Fruit fly (Drosophila melanogaster) whole organism, embryonic: Measurements from ENCODE around the gene Tasp1.

Source experiments
- Asciz ChIP-seq: fragments of 200-800 bp; sonication (Bioruptor generic); optimal IDR thresholded peaks from 2 replicates; lab custom pipeline; 2017; ENCODE audit warnings: missing biosample characterization, mild to moderate bottlenecking, missing genetic modification characterization, missing genetic modification reagents
- Atf-2 ChIP-seq: fragments of 200-800 bp; sonication (Bioruptor generic); optimal IDR thresholded peaks from 2 replicates; lab custom pipeline; 2016; ENCODE audit warnings: missing biosample characterization, missing genetic modification characterization
- CG10959 ChIP-seq: fragments of 200-800 bp; sonication (Bioruptor generic); IDR thresholded peaks from 2 replicates; pipeline ENCODE4 v1.3.6; 2022; ENCODE audit warnings: missing biosample characterization, missing genetic modification characterization
- CG12236 ChIP-seq: fragments of 200-800 bp; sonication (Bioruptor generic); optimal IDR thresholded peaks from 2 replicates; lab custom pipeline; 2016; ENCODE audit warnings: missing biosample characterization, missing genetic modification characterization
- CG12299 ChIP-seq: fragments of 200-800 bp; sonication (Bioruptor generic); optimal IDR thresholded peaks from 2 replicates; lab custom pipeline; 2018; ENCODE audit warnings: missing biosample characterization, mild to moderate bottlenecking, missing genetic modification characterization
- CG1233 ChIP-seq: fragments of 200-800 bp; sonication (Bioruptor generic); optimal IDR thresholded peaks from 4 replicates; lab custom pipeline; 2018; ENCODE audit warnings: missing biosample characterization, mild to moderate bottlenecking, missing genetic modification characterization
- CG17802 ChIP-seq: fragments of 200-800 bp; sonication (Bioruptor generic); optimal IDR thresholded peaks from 2 replicates; lab custom pipeline; 2018; ENCODE audit warnings: missing biosample characterization, mild to moderate bottlenecking, missing genetic modification characterization, moderate library complexity
- CG17912 ChIP-seq: fragments of 200-800 bp; sonication (Bioruptor generic); optimal IDR thresholded peaks from 2 replicates; lab custom pipeline; 2018; ENCODE audit warnings: missing biosample characterization, mild to moderate bottlenecking, missing genetic modification characterization
- CG1832 ChIP-seq: fragments of 200-800 bp; sonication (Bioruptor generic); optimal IDR thresholded peaks from 2 replicates; lab custom pipeline; 2017; ENCODE audit warnings: missing biosample characterization, mild to moderate bottlenecking, missing genetic modification characterization, inconsistent platforms
- CG18599 ChIP-seq: fragments of 200-800 bp; sonication (Bioruptor generic); optimal IDR thresholded peaks from 3 replicates; lab custom pipeline; 2017; ENCODE audit warnings: missing biosample characterization, missing genetic modification characterization, mild to moderate bottlenecking, moderate library complexity, missing genetic modification reagents
- CG2202 ChIP-seq: fragments of 200-800 bp; sonication (Bioruptor generic); optimal IDR thresholded peaks from 2 replicates; lab custom pipeline; 2018; ENCODE audit warnings: missing biosample characterization, mild to moderate bottlenecking, missing genetic modification characterization
- CG30403 ChIP-seq: fragments of 200-800 bp; sonication (Bioruptor generic); optimal IDR thresholded peaks from 3 replicates; lab custom pipeline; 2016; ENCODE audit warnings: missing biosample characterization, missing genetic modification characterization
- CG33213 ChIP-seq: fragments of 200-800 bp; sonication (Bioruptor generic); optimal IDR thresholded peaks from 3 replicates; lab custom pipeline; 2016; ENCODE audit warnings: missing biosample characterization, missing genetic modification characterization
- CG3838 ChIP-seq: fragments of 200-800 bp; sonication (Bioruptor generic); optimal IDR thresholded peaks from 3 replicates; lab custom pipeline; 2016; ENCODE audit warnings: missing biosample characterization, missing genetic modification characterization
- CG4730 ChIP-seq: fragments of 200-800 bp; sonication (Bioruptor generic); IDR thresholded peaks from 2 replicates; pipeline ENCODE4 v1.3.6; 2022; ENCODE audit warnings: missing biosample characterization, missing genetic modification characterization
- CG6683 ChIP-seq: fragments of 200-800 bp; sonication (Bioruptor generic); optimal IDR thresholded peaks from 2 replicates; lab custom pipeline; 2017; ENCODE audit warnings: missing biosample characterization, mild to moderate bottlenecking, missing genetic modification characterization, missing genetic modification reagents
- CG6765 ChIP-seq: fragments of 200-800 bp; sonication (Bioruptor generic); optimal IDR thresholded peaks from 3 replicates; lab custom pipeline; 2017; ENCODE audit warnings: missing biosample characterization, mild to moderate bottlenecking, missing genetic modification characterization
- CG7786 ChIP-seq: fragments of 200-800 bp; sonication (Bioruptor generic); optimal IDR thresholded peaks from 2 replicates; lab custom pipeline; 2016; ENCODE audit warnings: missing biosample characterization, missing genetic modification characterization
- CG7963 ChIP-seq: fragments of 200-800 bp; sonication (Bioruptor generic); IDR thresholded peaks from 3 replicates; pipeline ENCODE4 v1.3.6; 2022; ENCODE audit warnings: missing biosample characterization, missing genetic modification characterization; ENCODE audit not compliant: partially characterized antibody
- CG8089 ChIP-seq: fragments of 200-800 bp; sonication (Bioruptor generic); optimal IDR thresholded peaks from 3 replicates; lab custom pipeline; 2016; ENCODE audit warnings: missing biosample characterization, missing genetic modification characterization
- CG8388 ChIP-seq: fragments of 200-800 bp; sonication (Bioruptor generic); optimal IDR thresholded peaks from 2 replicates; lab custom pipeline; 2019; ENCODE audit warnings: missing biosample characterization, mild to moderate bottlenecking, missing genetic modification characterization, moderate library complexity
- CG9215 ChIP-seq: fragments of 200-800 bp; sonication (Bioruptor generic); IDR thresholded peaks from 2 replicates; pipeline ENCODE4 v1.3.6; 2022; ENCODE audit warnings: missing biosample characterization, missing genetic modification characterization
- CG9727 ChIP-seq: fragments of 200-800 bp; sonication (Bioruptor generic); optimal IDR thresholded peaks from 3 replicates; lab custom pipeline; 2017; ENCODE audit warnings: missing biosample characterization, mild to moderate bottlenecking, missing genetic modification characterization
- CG9932 ChIP-seq: fragments of 200-800 bp; sonication (Bioruptor generic); IDR thresholded peaks from 2 replicates; pipeline ENCODE4 v1.3.6; 2022; ENCODE audit warnings: missing biosample characterization, missing genetic modification characterization
- Dip3 ChIP-seq: fragments of 200-800 bp; sonication (Bioruptor generic); optimal IDR thresholded peaks from 3 replicates; lab custom pipeline; 2016; ENCODE audit warnings: missing biosample characterization, missing genetic modification characterization
- Dll ChIP-seq: fragments of 200-800 bp; sonication (Bioruptor generic); IDR thresholded peaks from 4 replicates; pipeline ENCODE4 v1.3.6; 2022; ENCODE audit warnings: missing biosample characterization, missing genetic modification characterization; ENCODE audit not compliant: partially characterized antibody
- Drgx ChIP-seq: fragments of 200-800 bp; sonication (Bioruptor generic); IDR thresholded peaks from 2 replicates; pipeline ENCODE4 v1.3.6; 2022; ENCODE audit warnings: missing biosample characterization, missing genetic modification characterization
- Ets65A ChIP-seq: fragments of 200-800 bp; sonication (Bioruptor generic); peaks from one replicate; lab custom pipeline; 2016; ENCODE audit warnings: missing biosample characterization, missing genetic modification characterization
- Gug ChIP-seq: fragments of 200-800 bp; sonication (Bioruptor generic); IDR thresholded peaks from 4 replicates; pipeline ENCODE4 v1.3.6; 2022; ENCODE audit warnings: missing biosample characterization, missing genetic modification characterization
- H2.0 ChIP-seq: fragments of 200-800 bp; sonication (Bioruptor generic); IDR thresholded peaks from 2 replicates; pipeline ENCODE4 v1.3.6; 2022; ENCODE audit warnings: missing biosample characterization, missing genetic modification characterization
- NFAT ChIP-seq: fragments of 200-800 bp; sonication (Bioruptor generic); IDR thresholded peaks from 2 replicates; pipeline ENCODE4 v1.3.6; 2022; ENCODE audit warnings: missing biosample characterization, missing genetic modification characterization
- Xbp1 ChIP-seq: fragments of 200-800 bp; sonication (Bioruptor generic); optimal IDR thresholded peaks from 3 replicates; lab custom pipeline; 2016; ENCODE audit warnings: missing biosample characterization, mild to moderate bottlenecking, missing genetic modification characterization
- YL-1 ChIP-seq: fragments of 200-800 bp; sonication (Bioruptor generic); optimal IDR thresholded peaks from 3 replicates; lab custom pipeline; 2017; ENCODE audit warnings: missing biosample characterization, mild to moderate bottlenecking, missing genetic modification characterization
- ab ChIP-seq: fragments of 200-800 bp; sonication (Bioruptor generic); optimal IDR thresholded peaks from 2 replicates; lab custom pipeline; 2016; ENCODE audit warnings: missing biosample characterization, missing genetic modification characterization
- crp ChIP-seq, 2 experiments: fragments of 200-800 bp; sonication (Bioruptor generic); optimal IDR thresholded peaks; 2 replicates in 1 of 2; 3 replicates in 1 of 2; lab custom pipeline; 2017; ENCODE audit warnings: missing biosample characterization in 2 of 2, missing genetic modification characterization in 2 of 2, mild to moderate bottlenecking in 1 of 2, moderate library complexity in 1 of 2
- cwo ChIP-seq: fragments of 200-800 bp; sonication (Bioruptor generic); optimal IDR thresholded peaks from 3 replicates; lab custom pipeline; 2017; ENCODE audit warnings: missing biosample characterization, missing genetic modification characterization, mild to moderate bottlenecking, moderate library complexity, missing genetic modification reagents
- dysf ChIP-seq: fragments of 200-800 bp; sonication (Bioruptor generic); IDR thresholded peaks from 3 replicates; pipeline ENCODE4 v1.3.6; 2022; ENCODE audit warnings: missing biosample characterization, missing genetic modification characterization
- fd3F ChIP-seq: fragments of 200-800 bp; sonication (Bioruptor generic); optimal IDR thresholded peaks from 2 replicates; lab custom pipeline; 2018; ENCODE audit warnings: missing biosample characterization, mild to moderate bottlenecking, missing genetic modification characterization, moderate library complexity
- klu ChIP-seq: fragments of 200-800 bp; sonication (Bioruptor generic); IDR thresholded peaks from 2 replicates; pipeline ENCODE4 v1.3.6; 2022; ENCODE audit warnings: missing biosample characterization, missing genetic modification characterization
- lov ChIP-seq, 2 experiments: fragments of 200-800 bp in 1 of 2; fragments of >200 bp in 1 of 2; sonication (Bioruptor generic) in 1 of 2; IDR thresholded peaks in 1 of 2; optimal IDR thresholded peaks in 1 of 2; 2 replicates in 1 of 2; 3 replicates in 1 of 2; pipeline versions ENCODE4 v1.3.6 to Lab custom; 2017 to 2022; ENCODE audit warnings: missing biosample characterization in 1 of 2, missing genetic modification characterization in 1 of 2
- pzg ChIP-seq: fragments of 200-800 bp; sonication (Bioruptor generic); optimal IDR thresholded peaks from 3 replicates; lab custom pipeline; 2018; ENCODE audit warnings: missing biosample characterization, mild to moderate bottlenecking, missing genetic modification characterization, moderate library complexity
- run ChIP-seq: fragments of 200-800 bp; sonication (Bioruptor generic); optimal IDR thresholded peaks from 3 replicates; lab custom pipeline; 2018; ENCODE audit warnings: missing biosample characterization, mild to moderate bottlenecking, missing genetic modification characterization
- salm ChIP-seq: fragments of 200-800 bp; sonication (Bioruptor generic); optimal IDR thresholded peaks from 2 replicates; lab custom pipeline; 2018; ENCODE audit warnings: missing biosample characterization, mild to moderate bottlenecking, missing genetic modification characterization
- sim ChIP-seq: fragments of 200-800 bp; sonication (Bioruptor generic); IDR thresholded peaks from 2 replicates; pipeline ENCODE4 v1.3.6; 2022; ENCODE audit warnings: missing biosample characterization, missing genetic modification characterization
- sna ChIP-seq: fragments of 200-800 bp; sonication (Bioruptor generic); IDR thresholded peaks from 2 replicates; pipeline ENCODE4 v1.3.6; 2022; ENCODE audit warnings: missing biosample characterization, missing genetic modification characterization; ENCODE audit not compliant: partially characterized antibody
- tap ChIP-seq: fragments of 200-800 bp; optimal IDR thresholded peaks from 3 replicates; lab custom pipeline; 2019; ENCODE audit warnings: missing biosample characterization, mild to moderate bottlenecking, missing genetic modification characterization, moderate library complexity
- trh ChIP-seq: fragments of 200-800 bp; sonication (Bioruptor generic); optimal IDR thresholded peaks from 2 replicates; lab custom pipeline; 2016; ENCODE audit warnings: missing biosample characterization, missing genetic modification characterization
- unpg ChIP-seq: fragments of 200-800 bp; sonication (Bioruptor generic); optimal IDR thresholded peaks from 3 replicates; lab custom pipeline; 2018; ENCODE audit warnings: missing biosample characterization, mild to moderate bottlenecking, missing genetic modification characterization, moderate library complexity
- wor ChIP-seq: fragments of 200-800 bp; sonication (Bioruptor generic); IDR thresholded peaks from 2 replicates; pipeline ENCODE4 v1.3.6; 2022; ENCODE audit warnings: missing biosample characterization, missing genetic modification characterization

Gene Tasp1

dm6 chr3L:16131264-16132066 lies 44.1 kb upstream of the Tasp1 start, which contains the start of the genes Trs20 and elg1 (continued):
- TF ChIP-seq pzg (GFP tag; lab: Kevin White, UChicago) (peak; percentile 46), Atf-2 (GFP tag; lab: Kevin White, UChicago) (no peak), wor (GFP tag; lab: Robert Waterston, UW) (no peak), sna (GFP tag; lab: Robert Waterston, UW) (no peak), Xbp1 (peak; percentile 35), CG4730 (GFP tag; lab: Robert Waterston, UW) (no peak), CG9727 (GFP tag; lab: Kevin White, UChicago) (peak; percentile 53), dysf (GFP tag; lab: Robert Waterston, UW) (peak; percentile 45; the same call in 1 of the 3 replicates), CG3838 (GFP tag; lab: Kevin White, UChicago) (no peak), klu (GFP tag; lab: Robert Waterston, UW) (no peak), CG12236 (GFP tag; lab: Kevin White, UChicago) (no peak), crp (GFP tag; optimal IDR thresholded peaks at IDR 0.05; lab: Kevin White, UChicago) (no peak), CG17802 (tag; lab: Kevin White, UChicago) (no peak), CG10959 (no peak), sim (GFP tag; lab: Robert Waterston, UW) (no peak), Gug (peak; percentile 6; the same call in 1 of the 4 replicates), CG2202 (tag; lab: Kevin White, UChicago) (no peak), salm (no peak), trh (GFP tag; lab: Kevin White, UChicago) (no peak), Dll (no peak), unpg (GFP tag; lab: Kevin White, UChicago) (peak; percentile 30), cwo (GFP tag; lab: Kevin White, UChicago) (peak; percentile 33), NFAT (GFP tag; lab: Robert Waterston, UW) (peak; percentile 48; the same call in 1 of the 2 replicates), CG33213 (GFP tag; lab: Kevin White, UChicago) (no peak), CG6765 (GFP tag; lab: Kevin White, UChicago) (peak; percentile 27), CG1233 (GFP tag; lab: Kevin White, UChicago) (peak; percentile 1), CG9215 (GFP tag; lab: Robert Waterston, UW) (no peak), Dip3 (no peak), run (tag; lab: Kevin White, UChicago) (no peak), ab (GFP tag; lab: Kevin White, UChicago) (no peak), CG18599 (GFP tag; lab: Kevin White, UChicago) (peak; percentile 46), CG30403 (GFP tag; lab: Kevin White, UChicago) (peak; percentile 45), CG1832 (no peak), H2.0 (no peak; the same call in 1 of the 2 replicates), CG8388 (GFP tag; lab: Kevin White, UChicago) (peak; percentile 70), tap (tag; lab: Kevin White, UChicago) (peak; percentile 45), lov (optimal IDR thresholded peaks at IDR 0.05; lab: Kevin White, UChicago) (no peak), lov (GFP tag; IDR thresholded peaks at IDR 0.05; lab: Robert Waterston, UW) (no peak), CG9932 (peak; percentile 62), CG7786 (GFP tag; lab: Kevin White, UChicago) (no peak), YL-1 (GFP tag; lab: Kevin White, UChicago) (peak; percentile 47), CG12299 (tag; lab: Kevin White, UChicago) (no peak), CG8089 (GFP tag; lab: Kevin White, UChicago) (no peak), fd3F (peak; percentile 46), Drgx (GFP tag; lab: Robert Waterston, UW) (no peak), CG17912 (GFP tag; lab: Kevin White, UChicago) (no peak), CG7963 (GFP tag; lab: Robert Waterston, UW) (no peak), Asciz (GFP tag; lab: Kevin White, UChicago) (no peak), Ets65A (peak; percentile 66), CG6683 (GFP tag; lab: Kevin White, UChicago) (peak; percentile 10)
